Worm (Caenorhabditis elegans) whole organism, late embryonic: ENCODE measurements around the gene T24C2.3.

Source experiments
- C08G9.2 ChIP-seq: sonication (generic microtip); optimal IDR thresholded peaks from 2 replicates; lab custom pipeline; 2016; ENCODE audit warnings: mild to moderate bottlenecking, missing genetic modification characterization, moderate library complexity, missing compliant biosample characterization
- C38D4.7 ChIP-seq: fragments of 200-800 bp; sonication (Bioruptor generic); optimal IDR thresholded peaks from 2 replicates; lab custom pipeline; 2018; ENCODE audit warnings: mild to moderate bottlenecking, missing genetic modification characterization, moderate library complexity, missing compliant biosample characterization
- F13H6.1 ChIP-seq: sonication (generic microtip); optimal IDR thresholded peaks from 2 replicates; lab custom pipeline; 2016; ENCODE audit warnings: missing genetic modification characterization, missing compliant biosample characterization
- T23F11.4 ChIP-seq: fragments of 200-800 bp; sonication (Bioruptor generic); optimal IDR thresholded peaks from 2 replicates; lab custom pipeline; 2018; ENCODE audit warnings: mild to moderate bottlenecking, missing genetic modification characterization, missing compliant biosample characterization
- Y22D7AL.16 ChIP-seq: sonication (generic microtip); optimal IDR thresholded peaks from 2 replicates; lab custom pipeline; 2016; ENCODE audit warnings: missing genetic modification characterization, missing compliant biosample characterization
- ama-1 ChIP-seq: fragments of 150-350 bp; optimal IDR thresholded peaks from 2 replicates; lab custom pipeline; 2014
- ceh-18 ChIP-seq: sonication (generic microtip); optimal IDR thresholded peaks from 2 replicates; lab custom pipeline; 2016; ENCODE audit warnings: missing genetic modification characterization, missing compliant biosample characterization
- ceh-2 ChIP-seq: sonication (generic microtip); optimal IDR thresholded peaks from 2 replicates; lab custom pipeline; 2016; ENCODE audit warnings: missing genotype, missing genetic modification characterization, missing compliant biosample characterization
- ceh-22 ChIP-seq: sonication (generic microtip); optimal IDR thresholded peaks from 2 replicates; lab custom pipeline; 2017; ENCODE audit warnings: missing biosample characterization, missing genetic modification characterization
- ceh-48 ChIP-seq: sonication (generic microtip); optimal IDR thresholded peaks from 2 replicates; lab custom pipeline; 2016; ENCODE audit warnings: missing genetic modification characterization, inconsistent platforms, missing compliant biosample characterization
- elt-2 ChIP-seq: sonication (generic microtip); optimal IDR thresholded peaks from 2 replicates; lab custom pipeline; 2016; ENCODE audit warnings: missing genetic modification reagents, missing genetic modification characterization, missing compliant biosample characterization
- ets-4 ChIP-seq: sonication (generic microtip); optimal IDR thresholded peaks from 2 replicates; lab custom pipeline; 2016; ENCODE audit warnings: missing genetic modification characterization, missing compliant biosample characterization
- eyg-1 ChIP-seq: sonication (generic microtip); optimal IDR thresholded peaks from 2 replicates; lab custom pipeline; 2016; ENCODE audit warnings: missing genotype, missing genetic modification characterization, missing compliant biosample characterization
- fkh-10 ChIP-seq: fragments of 150-350 bp; optimal IDR thresholded peaks from 2 replicates; lab custom pipeline; 2014; ENCODE audit warnings: missing biosample characterization, missing genetic modification reagents, missing genetic modification characterization
- gmeb-2 ChIP-seq: sonication (generic microtip); optimal IDR thresholded peaks from 2 replicates; lab custom pipeline; 2016; ENCODE audit warnings: missing genetic modification characterization, inconsistent platforms, missing compliant biosample characterization
- hlh-30 ChIP-seq: sonication (generic microtip); optimal IDR thresholded peaks from 2 replicates; lab custom pipeline; 2017; ENCODE audit warnings: antibody characterized with exemption, missing genetic modification characterization, missing compliant biosample characterization; ENCODE audit not compliant: insufficient read depth
- hlh-8 ChIP-seq: sonication (generic microtip); optimal IDR thresholded peaks from 2 replicates; lab custom pipeline; 2016; ENCODE audit warnings: missing genotype, missing genetic modification characterization, missing compliant biosample characterization
- lin-11 ChIP-seq: fragments of 200-800 bp; sonication (Bioruptor generic); optimal IDR thresholded peaks from 2 replicates; lab custom pipeline; 2018; ENCODE audit warnings: mild to moderate bottlenecking, missing genetic modification characterization, missing compliant biosample characterization
- nfya-1 ChIP-seq: sonication (generic microtip); optimal IDR thresholded peaks from 2 replicates; lab custom pipeline; 2017; ENCODE audit warnings: missing genetic modification characterization, mild to moderate bottlenecking, missing compliant biosample characterization, antibody characterized with exemption, moderate library complexity
- nhr-232 ChIP-seq: sonication (generic microtip); optimal IDR thresholded peaks from 2 replicates; lab custom pipeline; 2016; ENCODE audit warnings: missing genetic modification characterization, missing compliant biosample characterization
- odd-2 ChIP-seq: sonication (generic microtip); optimal IDR thresholded peaks from 2 replicates; lab custom pipeline; 2017; ENCODE audit warnings: antibody characterized with exemption, mild to moderate bottlenecking, missing genetic modification characterization, missing compliant biosample characterization
- pat-9 ChIP-seq: fragments of 200-800 bp; sonication (Bioruptor generic); optimal IDR thresholded peaks from 2 replicates; lab custom pipeline; 2018; ENCODE audit warnings: mild to moderate bottlenecking, missing genetic modification characterization, moderate library complexity, missing compliant biosample characterization
- pax-1 ChIP-seq: fragments of 150-350 bp; optimal IDR thresholded peaks from 2 replicates; lab custom pipeline; 2014; ENCODE audit warnings: missing biosample characterization, missing genetic modification characterization
- ref-2 ChIP-seq: sonication (generic microtip); optimal IDR thresholded peaks from 2 replicates; lab custom pipeline; 2016; ENCODE audit warnings: missing genetic modification characterization, missing compliant biosample characterization
- sdc-2 ChIP-seq: sonication (generic microtip); optimal IDR thresholded peaks from 2 replicates; lab custom pipeline; 2016; ENCODE audit warnings: missing genotype, missing genetic modification characterization, missing compliant biosample characterization
- sox-2 ChIP-seq: fragments of 200-800 bp; sonication (Bioruptor generic); IDR thresholded peaks from 2 replicates; pipeline ENCODE4 v1.3.6; 2022; ENCODE audit warnings: missing genetic modification reagents, missing genetic modification characterization, missing compliant biosample characterization
- tbx-2 ChIP-seq: sonication (generic microtip); optimal IDR thresholded peaks from 2 replicates; lab custom pipeline; 2016; ENCODE audit warnings: missing genetic modification characterization, missing compliant biosample characterization
- tbx-7 ChIP-seq: sonication (generic microtip); optimal IDR thresholded peaks from 2 replicates; lab custom pipeline; 2016; ENCODE audit warnings: missing genotype, missing genetic modification characterization, missing compliant biosample characterization
- ttx-3 ChIP-seq: sonication (generic microtip); optimal IDR thresholded peaks from 2 replicates; lab custom pipeline; 2016; ENCODE audit warnings: missing genetic modification reagents, missing genetic modification characterization, missing compliant biosample characterization
- unc-42 ChIP-seq: sonication (generic microtip); optimal IDR thresholded peaks from 2 replicates; lab custom pipeline; 2016; ENCODE audit warnings: missing genotype, missing genetic modification characterization, missing compliant biosample characterization
- unc-55 ChIP-seq: sonication (generic microtip); optimal IDR thresholded peaks from 2 replicates; lab custom pipeline; 2017; ENCODE audit warnings: missing biosample characterization, missing genetic modification reagents, missing genetic modification characterization
- unc-86 ChIP-seq: sonication (generic microtip); optimal IDR thresholded peaks from 2 replicates; lab custom pipeline; 2016; ENCODE audit warnings: missing genetic modification characterization, missing compliant biosample characterization
- zip-5 ChIP-seq: sonication (generic microtip); optimal IDR thresholded peaks from 2 replicates; lab custom pipeline; 2016; ENCODE audit warnings: missing genetic modification characterization, missing compliant biosample characterization
- ztf-16 ChIP-seq: sonication (generic microtip); optimal IDR thresholded peaks from 2 replicates; lab custom pipeline; 2017; ENCODE audit warnings: missing genetic modification characterization, missing compliant biosample characterization

Gene T24C2.3

ce11 chrX:14512817-14513216, 30.5 kb upstream of the T24C2.3 start, which contains the start of gene fbxa-141:
TSS of gene fbxa-141 (minus strand) at chrX:14512917.
- TF ChIP-seq eyg-1 (tag; lab: Kevin White, UChicago) (no peak), hlh-30 (tag; lab: Kevin White, UChicago) (no peak), lin-11 (tag; lab: Kevin White, UChicago) (no peak), ceh-48 (no peak), C38D4.7 (GFP tag; lab: Kevin White, UChicago) (no peak), ceh-2 (no peak), ets-4 (tag; lab: Kevin White, UChicago) (no peak), odd-2 (tag; lab: Kevin White, UChicago) (no peak), ztf-16 (tag; lab: Kevin White, UChicago) (no peak), Y22D7AL.16 (no peak), ceh-18 (tag; lab: Kevin White, UChicago) (no peak), ama-1 (lab: Kevin White, UChicago) (no peak)

ce11 chrX:14513462-14513861, 29.9 kb upstream of the T24C2.3 start:
- TF ChIP-seq unc-86 (tag; lab: Kevin White, UChicago), result no peak
- TF ChIP-seq ceh-48, result peak; percentile 95
- TF ChIP-seq unc-42 (tag; lab: Kevin White, UChicago), result peak; percentile 77
- peak; percentile 24 for TF ChIP-seq sdc-2 (tag; lab: Kevin White, UChicago)
- peak; percentile 32 for TF ChIP-seq ttx-3 (tag; lab: Kevin White, UChicago)
- no peak for TF ChIP-seq ceh-22 (tag; lab: Kevin White, UChicago)
- TF ChIP-seq lin-11 (tag; lab: Kevin White, UChicago), result no peak
- TF ChIP-seq, all 69 proteins: peak for 4

ce11 chrX:14515028-14515427, 28.3 kb upstream of the T24C2.3 start, which contains the start of gene gcsh-1:
TSS of gene gcsh-1 (minus strand) at chrX:14515073.
- peak; percentile 53 for TF ChIP-seq elt-2
- no peak for TF ChIP-seq ref-2
- TF ChIP-seq, all 69 proteins: peak for 1

- no peak for TF ChIP-seq pat-9 (tag; lab: Kevin White, UChicago)
These were observed 26.8 kb upstream of the T24C2.3 start, which contains the start of gene D1025.10 for ce11 chrX:14516560-14516959. TSS of gene D1025.10 (plus strand) at chrX:14516860.

ce11 chrX:14517842-14518241, 25.5 kb upstream of the T24C2.3 start:
- TF ChIP-seq tbx-7 (tag; lab: Kevin White, UChicago) (no peak), tbx-2 (tag; lab: Kevin White, UChicago) (no peak), zip-5 (no peak), sox-2 (no peak), hlh-30 (tag; lab: Kevin White, UChicago) (no peak), elt-2 (no peak)

- no peak for TF ChIP-seq elt-2
- TF ChIP-seq C08G9.2 (tag; lab: Kevin White, UChicago), result no peak
- no peak for TF ChIP-seq T23F11.4
- TF ChIP-seq F13H6.1 (tag; lab: Kevin White, UChicago), result no peak
- no peak for TF ChIP-seq pax-1 (tag; lab: Kevin White, UChicago)
- TF ChIP-seq nfya-1 (tag; lab: Kevin White, UChicago), result no peak
- no peak for TF ChIP-seq odd-2 (tag; lab: Kevin White, UChicago)
- no peak for TF ChIP-seq gmeb-2 (tag; lab: Kevin White, UChicago)
- no peak for TF ChIP-seq fkh-10
- no peak for TF ChIP-seq unc-55
- TF ChIP-seq hlh-8, result no peak
- TF ChIP-seq nhr-232, result no peak
- no peak for TF ChIP-seq zip-5
- TF ChIP-seq, all 69 proteins: peak for 0
These were observed 22.9 kb upstream of the T24C2.3 start, which contains the start of gene D1025.1 for ce11 chrX:14520463-14520862. TSS of gene D1025.1 (plus strand) at chrX:14520763.
